Worm (Caenorhabditis elegans) whole organism, young adult: Measurements from ENCODE around the gene txt-12.
"Not testable (repeated sequence)": the region's sequence is repeated elsewhere in the genome, so short reads cannot be mapped to it uniquely, and the experiment has no call there.

ENCODE experiments used
- B0019.2 ChIP-seq: fragments of 200-800 bp; sonication (Bioruptor generic); conservative IDR thresholded peaks from 2 replicates; pipeline ENCODE4 v1.3.6; 2022; ENCODE audit warnings: missing genetic modification reagents, missing genetic modification characterization, missing compliant biosample characterization
- B0035.1 ChIP-seq: sonication (generic microtip); optimal IDR thresholded peaks from 2 replicates; lab custom pipeline; 2016; ENCODE audit warnings: missing genetic modification characterization, mild to moderate bottlenecking, missing compliant biosample characterization, missing genotype, missing genetic modification reagents
- B0336.3 ChIP-seq: fragments of 200-800 bp; sonication (Bioruptor generic); IDR thresholded peaks from 2 replicates; pipeline ENCODE4 v1.3.6; 2022; ENCODE audit warnings: missing genetic modification characterization, missing compliant biosample characterization
- C17E4.6 ChIP-seq: fragments of 200-800 bp; sonication (Bioruptor generic); IDR thresholded peaks from 2 replicates; pipeline ENCODE4 v1.3.6; 2022; ENCODE audit warnings: missing genetic modification reagents, missing genetic modification characterization, missing compliant biosample characterization
- F49E8.2 ChIP-seq: sonication (generic microtip); optimal IDR thresholded peaks from 3 replicates; lab custom pipeline; 2017; ENCODE audit warnings: missing genetic modification characterization, mild to moderate bottlenecking, missing compliant biosample characterization, antibody characterized with exemption, moderate library complexity; ENCODE audit not compliant: insufficient read depth
- K11D2.4 ChIP-seq: fragments of 200-800 bp; sonication (Bioruptor generic); IDR thresholded peaks from 2 replicates; pipeline ENCODE4 v1.3.6; 2022; ENCODE audit warnings: missing genetic modification reagents, missing genetic modification characterization, missing compliant biosample characterization
- Y53G8AR.9 ChIP-seq: fragments of 200-800 bp; sonication (Bioruptor generic); conservative IDR thresholded peaks from 2 replicates; pipeline ENCODE4 v1.3.6; 2022; ENCODE audit warnings: missing genetic modification reagents, missing genetic modification characterization, missing compliant biosample characterization
- Y79H2A.3 ChIP-seq: fragments of 200-800 bp; sonication (Bioruptor generic); conservative IDR thresholded peaks from 2 replicates; pipeline ENCODE4 v1.3.6; 2022; ENCODE audit warnings: missing genetic modification reagents, missing genetic modification characterization, missing compliant biosample characterization
- akir-1 ChIP-seq: fragments of 200-800 bp; sonication (Bioruptor generic); optimal IDR thresholded peaks from 2 replicates; lab custom pipeline; 2018; ENCODE audit warnings: mild to moderate bottlenecking, missing genetic modification characterization, moderate library complexity, missing compliant biosample characterization
- atf-7 ChIP-seq: sonication (generic microtip); optimal IDR thresholded peaks from 2 replicates; lab custom pipeline; 2017; ENCODE audit warnings: mild to moderate bottlenecking, missing genetic modification characterization, missing compliant biosample characterization
- cebp-1 ChIP-seq, 2 experiments: fragments of 200-800 bp in 1 of 2; sonication (Bioruptor generic) in 1 of 2; sonication (generic microtip) in 1 of 2; IDR thresholded peaks in 1 of 2; optimal IDR thresholded peaks in 1 of 2; 2 replicates each; pipeline versions ENCODE4 v1.3.6 to Lab custom; 2017 to 2022; ENCODE audit warnings: missing compliant biosample characterization in 2 of 2, missing genetic modification characterization in 2 of 2, mild to moderate bottlenecking in 1 of 2, missing genetic modification reagents in 1 of 2, moderate library complexity in 1 of 2
- cebp-2 ChIP-seq: fragments of 200-800 bp; sonication (Bioruptor generic); IDR thresholded peaks from 2 replicates; pipeline ENCODE4 v1.3.6; 2022; ENCODE audit warnings: missing genetic modification characterization, missing compliant biosample characterization
- ceh-100 ChIP-seq: fragments of 200-800 bp; sonication (Bioruptor generic); IDR thresholded peaks from 2 replicates; pipeline ENCODE4 v1.3.6; 2022; ENCODE audit warnings: missing genetic modification reagents, missing genetic modification characterization, missing compliant biosample characterization
- ceh-79 ChIP-seq: sonication (generic microtip); optimal IDR thresholded peaks from 2 replicates; lab custom pipeline; 2017; ENCODE audit warnings: mild to moderate bottlenecking, missing genetic modification characterization, missing compliant biosample characterization
- chd-7 ChIP-seq: sonication (generic microtip); optimal IDR thresholded peaks from 2 replicates; lab custom pipeline; 2016; ENCODE audit warnings: mild to moderate bottlenecking, missing genetic modification characterization, moderate library complexity, missing compliant biosample characterization
- ets-4 ChIP-seq: fragments of 200-800 bp; sonication (Bioruptor generic); optimal IDR thresholded peaks from 2 replicates; lab custom pipeline; 2018; ENCODE audit warnings: mild to moderate bottlenecking, missing genetic modification characterization, missing compliant biosample characterization
- him-1 ChIP-seq: sonication (generic microtip); optimal IDR thresholded peaks from 2 replicates; lab custom pipeline; 2016; ENCODE audit warnings: missing genotype, missing genetic modification reagents, missing genetic modification characterization, missing compliant biosample characterization
- hlh-12 ChIP-seq: sonication (generic microtip); optimal IDR thresholded peaks from 2 replicates; lab custom pipeline; 2016; ENCODE audit warnings: missing genetic modification characterization, missing compliant biosample characterization
- hmg-1.2 ChIP-seq: fragments of 200-800 bp; sonication (Bioruptor generic); IDR thresholded peaks from 2 replicates; pipeline ENCODE4 v1.3.6; 2022; ENCODE audit warnings: missing genetic modification reagents, missing genetic modification characterization, missing compliant biosample characterization
- hsf-1 ChIP-seq: fragments of 200-800 bp; sonication (Bioruptor generic); IDR thresholded peaks from 2 replicates; pipeline ENCODE4 v1.3.6; 2022; ENCODE audit warnings: missing genetic modification reagents, missing genetic modification characterization, missing compliant biosample characterization
- lin-40 ChIP-seq: sonication (generic microtip); optimal IDR thresholded peaks from 2 replicates; lab custom pipeline; 2016; ENCODE audit warnings: missing genetic modification characterization, mild to moderate bottlenecking, missing compliant biosample characterization, missing genotype, missing genetic modification reagents
- lir-1 ChIP-seq: fragments of 200-800 bp; sonication (Bioruptor generic); conservative IDR thresholded peaks from 2 replicates; pipeline ENCODE4 v1.3.6; 2022; ENCODE audit warnings: missing genetic modification reagents, missing genetic modification characterization, missing compliant biosample characterization
- nfyb-1 ChIP-seq: fragments of 200-800 bp; sonication (Bioruptor generic); IDR thresholded peaks from 2 replicates; pipeline ENCODE4 v1.3.6; 2022; ENCODE audit warnings: missing genetic modification reagents, missing genetic modification characterization, missing compliant biosample characterization
- nhr-120 ChIP-seq: fragments of 200-800 bp; sonication (Bioruptor generic); IDR thresholded peaks from 2 replicates; pipeline ENCODE4 v1.3.6; 2022; ENCODE audit warnings: missing genetic modification characterization, missing compliant biosample characterization
- nhr-90 ChIP-seq: sonication (generic microtip); optimal IDR thresholded peaks from 2 replicates; lab custom pipeline; 2016; ENCODE audit warnings: missing genotype, mild to moderate bottlenecking, missing genetic modification characterization, missing compliant biosample characterization
- pbrm-1 ChIP-seq: fragments of 200-800 bp; sonication (Bioruptor generic); IDR thresholded peaks from 2 replicates; pipeline ENCODE4 v1.3.6; 2022; ENCODE audit warnings: missing genetic modification reagents, missing genetic modification characterization, missing compliant biosample characterization
- repo-1 ChIP-seq: sonication (generic microtip); optimal IDR thresholded peaks from 2 replicates; lab custom pipeline; 2017; ENCODE audit warnings: mild to moderate bottlenecking, missing genetic modification characterization, missing compliant biosample characterization
- sea-2 ChIP-seq: fragments of 200-800 bp; sonication (Bioruptor generic); IDR thresholded peaks from 2 replicates; pipeline ENCODE4 v1.3.6; 2022; ENCODE audit warnings: missing genetic modification characterization, missing compliant biosample characterization
- snpc-1.3 ChIP-seq: sonication (generic microtip); optimal IDR thresholded peaks from 2 replicates; lab custom pipeline; 2017; ENCODE audit warnings: missing genetic modification characterization, mild to moderate bottlenecking, missing compliant biosample characterization, antibody characterized with exemption, moderate library complexity, missing genotype, missing genetic modification reagents; ENCODE audit not compliant: insufficient read depth
- somi-1 ChIP-seq: fragments of 200-800 bp; sonication (Bioruptor generic); optimal IDR thresholded peaks from 2 replicates; lab custom pipeline; 2018; ENCODE audit warnings: mild to moderate bottlenecking, missing genetic modification characterization, missing compliant biosample characterization
- tbp1 ChIP-seq: fragments of 200-800 bp; sonication (Bioruptor generic); optimal IDR thresholded peaks from 2 replicates; lab custom pipeline; 2018; ENCODE audit warnings: mild to moderate bottlenecking, missing genetic modification characterization, missing compliant biosample characterization
- tbx-9 ChIP-seq: sonication (generic microtip); optimal IDR thresholded peaks from 2 replicates; lab custom pipeline; 2016; ENCODE audit warnings: borderline replicate concordance, missing genetic modification characterization, inconsistent platforms, missing compliant biosample characterization
- ztf-18 ChIP-seq: sonication (generic microtip); optimal IDR thresholded peaks from 2 replicates; lab custom pipeline; 2016; ENCODE audit warnings: missing genotype, mild to moderate bottlenecking, missing genetic modification characterization, missing compliant biosample characterization
- ztf-25 ChIP-seq: fragments of 200-800 bp; sonication (Bioruptor generic); IDR thresholded peaks from 2 replicates; pipeline ENCODE4 v1.3.6; 2022; ENCODE audit warnings: missing genetic modification reagents, missing genetic modification characterization, missing compliant biosample characterization

Gene txt-12

DNA sequence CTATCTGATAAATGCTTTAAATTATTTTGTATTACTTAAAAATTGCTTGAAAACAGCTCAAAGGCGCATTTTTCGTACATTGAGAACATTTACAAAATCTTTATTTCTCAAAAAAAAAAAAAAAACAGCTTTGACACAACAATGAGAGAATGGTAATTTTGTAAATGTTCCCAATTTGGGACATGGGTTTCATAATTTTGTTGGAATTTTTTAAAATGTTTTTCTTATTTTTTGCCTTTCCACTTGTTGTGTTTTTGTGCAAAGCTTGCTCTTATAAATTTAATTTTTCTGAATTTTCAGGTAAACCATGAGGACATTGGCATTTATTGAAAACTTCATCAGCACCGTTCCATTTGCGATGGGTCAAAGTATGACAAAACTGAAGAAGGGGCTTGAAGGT lies 18.9 kb downstream of the txt-12 start, which contains the start of gene T01G5.7:
TSS of gene T01G5.7 (plus strand) at position 301 of the 400 bp plus-strand sequence.
- no peak for TF ChIP-seq nhr-90
- TF ChIP-seq tbp1 (GFP tag; lab: Kevin White, UChicago) = no peak
- TF ChIP-seq ztf-25 = no peak
- TF ChIP-seq F49E8.2 (tag; lab: Kevin White, UChicago) = no peak
- no peak for TF ChIP-seq K11D2.4
- TF ChIP-seq lir-1 (GFP tag; lab: Robert Waterston, UW) = no peak
- TF ChIP-seq B0019.2 (GFP tag; lab: Robert Waterston, UW) = no peak
- TF ChIP-seq Y53G8AR.9 = no peak
- no peak for TF ChIP-seq hmg-1.2
- no peak for TF ChIP-seq repo-1 (tag; lab: Kevin White, UChicago)
- no peak for TF ChIP-seq nhr-120 (GFP tag; lab: Robert Waterston, UW)
- TF ChIP-seq ets-4 = no peak
- TF ChIP-seq him-1 (tag; lab: Kevin White, UChicago) = no peak
- no peak for TF ChIP-seq somi-1 (GFP tag; lab: Kevin White, UChicago)
- TF ChIP-seq hlh-12 (tag; lab: Kevin White, UChicago) = no peak
- no peak for TF ChIP-seq akir-1 (GFP tag; lab: Kevin White, UChicago)

- TF ChIP-seq pbrm-1 (GFP tag; lab: Robert Waterston, UW) = no peak
- TF ChIP-seq cebp-2 (GFP tag; lab: Robert Waterston, UW) = no peak
- no peak for TF ChIP-seq ceh-100 (GFP tag; lab: Robert Waterston, UW)
- TF ChIP-seq atf-7 (tag; lab: Kevin White, UChicago) = no peak
- TF ChIP-seq C17E4.6 (GFP tag; lab: Robert Waterston, UW) = no peak
- TF ChIP-seq Y79H2A.3 (GFP tag; lab: Robert Waterston, UW) = no peak
- TF ChIP-seq lin-40 (tag; lab: Kevin White, UChicago) = no peak
- no peak for TF ChIP-seq tbx-9 (tag; lab: Kevin White, UChicago)
- no peak for TF ChIP-seq ztf-18
- TF ChIP-seq ceh-79 (tag; lab: Kevin White, UChicago) = no peak
- TF ChIP-seq chd-7 (tag; lab: Kevin White, UChicago) = no peak
- TF ChIP-seq hsf-1 (GFP tag; lab: Robert Waterston, UW) = no peak
These were observed 21.2 kb downstream of the txt-12 start, which contains the start of gene T01G5.6 for ce11 chrV:15113992-15114391. Gene T01G5.6 (minus strand): TSS chrV:15114092.

- TF ChIP-seq snpc-1.3 (tag; lab: Kevin White, UChicago); ztf-18; K11D2.4: not testable (repeated sequence)
These were observed 23.2 kb downstream of the txt-12 start, which contains the start of gene T01G5.8 for ce11 chrV:15115968-15116367. Gene T01G5.8 (plus strand): TSS chrV:15116268.

ce11 chrV:15119517-15119916 lies 26.8 kb downstream of the txt-12 start, which contains the start of gene flor-1:
Gene flor-1 (minus strand): TSS chrV:15119617.
- TF ChIP-seq B0336.3 (GFP tag; lab: Robert Waterston, UW) = no peak
- TF ChIP-seq sea-2 = no peak
- TF ChIP-seq B0035.1 (tag; lab: Kevin White, UChicago) = no peak
- no peak for TF ChIP-seq lin-40 (tag; lab: Kevin White, UChicago)

DNA sequence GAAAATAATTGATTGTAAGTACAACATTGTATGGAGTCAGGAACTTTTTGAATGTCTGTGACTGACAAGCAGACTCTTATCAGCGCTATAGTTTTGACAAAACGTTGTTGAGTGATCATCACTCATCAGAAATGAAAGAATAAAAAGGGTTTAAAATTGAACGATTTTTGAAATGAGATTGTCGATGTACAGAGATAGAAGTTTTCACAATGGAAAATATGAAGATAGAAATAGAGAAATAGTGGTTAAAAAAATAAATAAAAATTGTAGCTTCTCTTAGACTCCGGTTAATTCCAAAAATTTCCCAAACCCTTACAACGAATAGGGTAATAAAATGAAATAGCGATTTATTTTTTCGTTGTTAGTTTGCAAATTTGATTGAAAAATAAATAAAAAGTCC lies 32.4 kb downstream of the txt-12 start, which contains the start of gene ugt-30:
TSS of gene ugt-30 (minus strand) at position 101 of the 400 bp plus-strand sequence.
- not testable (repeated sequence) for TF ChIP-seq cebp-1 (GFP tag; IDR thresholded peaks at IDR 0.05; lab: Robert Waterston, UW); cebp-1 (tag; optimal IDR thresholded peaks at IDR 0.05; lab: Kevin White, UChicago); him-1 (tag; lab: Kevin White, UChicago); nfyb-1 (GFP tag; lab: Robert Waterston, UW)
